Worm (Caenorhabditis elegans): Measurements from ENCODE around the gene npr-22.
A peak's percentile ranks its signal among the peaks of the same experiment; 100 is the strongest.

The npr-22 gene

DNA sequence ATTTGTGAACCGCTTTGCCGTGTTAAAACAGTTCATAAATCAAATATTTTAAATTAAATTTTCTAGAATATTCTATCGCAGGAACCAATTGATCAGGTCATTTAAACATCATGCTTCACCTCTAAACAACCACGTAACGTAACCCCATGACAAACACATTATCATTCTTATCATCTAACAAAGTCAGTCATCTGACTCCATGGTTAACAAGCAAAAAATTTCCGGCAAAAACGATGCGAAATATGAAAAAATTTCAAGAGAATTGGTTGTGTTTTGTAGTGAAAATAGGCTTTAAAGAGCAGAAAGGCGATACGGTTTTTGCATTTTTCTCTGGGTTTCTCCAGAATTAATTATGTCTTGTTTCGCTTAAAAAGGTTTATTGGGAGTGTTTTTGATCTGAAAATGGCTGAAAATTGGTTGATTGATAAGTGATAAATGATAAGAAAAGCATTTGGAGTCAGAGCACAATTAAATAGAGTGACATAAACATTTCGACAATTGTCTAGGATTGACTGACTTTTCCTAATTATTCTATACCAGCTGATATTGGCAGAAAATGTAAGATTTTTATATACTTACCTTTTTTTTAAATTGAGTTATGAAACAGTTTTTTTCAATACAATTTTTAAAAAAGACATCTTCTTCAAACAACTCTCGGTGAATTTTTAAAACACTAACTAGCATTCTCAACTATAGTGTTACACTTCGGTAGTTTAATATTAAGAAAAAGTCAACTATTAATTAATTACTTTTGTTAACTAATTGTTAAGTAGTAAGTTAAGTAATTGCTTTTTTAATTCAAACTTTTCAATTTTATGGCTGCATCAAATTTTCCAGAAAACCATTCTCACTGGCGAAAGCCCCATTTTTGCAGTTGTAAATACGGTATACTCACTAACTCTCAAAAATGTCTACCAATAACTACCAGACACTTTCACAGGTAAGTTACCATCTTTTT lies 26.1 kb downstream of the npr-22 start, which contains the start of gene catp-7:
catp-7 (plus strand) TSS at position 908 of the 958 bp plus-strand sequence.
- no peak for TF ChIP-seq sma-9 (GFP tag; optimal IDR thresholded peaks at IDR 0.05)
- TF ChIP-seq sma-9 (tag; optimal IDR thresholded peaks at IDR 0.05) = no peak
- no peak for TF ChIP-seq unc-62 (GFP tag; optimal IDR thresholded peaks at IDR 0.05)
- TF ChIP-seq fos-1 (tag; optimal IDR thresholded peaks at IDR 0.05) = peak; percentile 56
- TF ChIP-seq lin-11 (tag; optimal IDR thresholded peaks at IDR 0.05) = no peak
- TF ChIP-seq sma-3 (GFP tag; optimal IDR thresholded peaks at IDR 0.05) = peak; percentile 25
- TF ChIP-seq crh-2 (tag; optimal IDR thresholded peaks at IDR 0.05) = peak; percentile 77
- no peak for TF ChIP-seq ama-1 (optimal IDR thresholded peaks at IDR 0.05)
- TF ChIP-seq elt-1 (tag; optimal IDR thresholded peaks at IDR 0.05) = no peak
- no peak for TF ChIP-seq R02D3.7 (tag; optimal IDR thresholded peaks at IDR 0.05)
- peak; percentile 43 for TF ChIP-seq gmeb-1 (tag; optimal IDR thresholded peaks at IDR 0.05)
- TF ChIP-seq zag-1 (tag; optimal IDR thresholded peaks at IDR 0.05) = no peak
- TF ChIP-seq snpc-4 (tag; optimal IDR thresholded peaks at IDR 0.05) = no peak
- peak; percentile 6 for TF ChIP-seq F13H6.1 (tag; optimal IDR thresholded peaks at IDR 0.05)
- peak; percentile 23 for TF ChIP-seq nhr-129 (tag; optimal IDR thresholded peaks at IDR 0.05)
- no peak for TF ChIP-seq ztf-11 (tag; optimal IDR thresholded peaks at IDR 0.05)

DNA sequence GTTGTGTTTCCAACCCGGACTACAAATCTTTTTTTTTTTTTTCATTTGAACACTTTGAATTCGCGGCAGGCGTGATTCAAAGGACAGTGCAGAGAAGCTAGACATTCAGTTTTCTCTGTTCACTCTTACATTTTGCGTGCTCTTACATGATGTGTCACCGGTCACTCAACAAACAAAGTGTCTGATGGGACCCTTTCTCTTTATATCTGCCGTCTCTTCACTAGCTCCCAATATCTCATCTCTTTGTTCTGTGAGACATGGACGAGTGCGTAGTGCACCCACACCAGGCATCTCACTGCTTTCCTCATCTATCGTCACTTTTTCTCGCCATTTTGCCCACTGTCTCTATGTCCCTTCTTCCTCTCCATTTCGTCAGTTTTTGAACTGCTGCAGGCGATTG lies 27.8 kb downstream of the npr-22 start:
- no peak for TF ChIP-seq snpc-4 (tag; optimal IDR thresholded peaks at IDR 0.05)
- no peak for TF ChIP-seq sma-3 (GFP tag; optimal IDR thresholded peaks at IDR 0.05)
- no peak for TF ChIP-seq R02D3.7 (tag; optimal IDR thresholded peaks at IDR 0.05)
- TF ChIP-seq elt-3 (tag; optimal IDR thresholded peaks at IDR 0.05) = no peak
- no peak for TF ChIP-seq nhr-77 (tag; optimal IDR thresholded peaks at IDR 0.05)
- no peak for TF ChIP-seq ztf-1 (GFP tag; conservative IDR thresholded peaks at IDR 0.05)
- no peak for TF ChIP-seq skn-1 (tag; optimal IDR thresholded peaks at IDR 0.05)
- TF ChIP-seq dmd-4 (tag; optimal IDR thresholded peaks at IDR 0.05) = no peak
- peak; percentile 20 to 71 for TF ChIP-seq lsy-2 (tag; optimal IDR thresholded peaks at IDR 0.05)
- no peak for TF ChIP-seq blmp-1 (tag; optimal IDR thresholded peaks at IDR 0.05; ENCODE audit: insufficient read depth)
- peak; percentile 5 for TF ChIP-seq nhr-21 (tag; optimal IDR thresholded peaks at IDR 0.05)
- TF ChIP-seq peb-1 (tag; optimal IDR thresholded peaks at IDR 0.05) = no peak
- peak; percentile 70 for TF ChIP-seq zag-1 (tag; optimal IDR thresholded peaks at IDR 0.05)
- TF ChIP-seq nhr-25 (tag; optimal IDR thresholded peaks at IDR 0.05) = no peak
- no peak for TF ChIP-seq ZK546.5 (tag; optimal IDR thresholded peaks at IDR 0.05)
- TF ChIP-seq nhr-129 (tag; optimal IDR thresholded peaks at IDR 0.05) = peak; percentile 76
- no peak for TF ChIP-seq alr-1 (tag; optimal IDR thresholded peaks at IDR 0.05)
- TF ChIP-seq Y55F3AM.14 (GFP tag; optimal IDR thresholded peaks at IDR 0.05) = peak; percentile 19
- TF ChIP-seq nhr-23 (tag; optimal IDR thresholded peaks at IDR 0.05) = no peak
- TF ChIP-seq crh-2 (tag; optimal IDR thresholded peaks at IDR 0.05) = no peak
- TF ChIP-seq nhr-11 (tag; optimal IDR thresholded peaks at IDR 0.05) = no peak
- TF ChIP-seq nhr-12 (tag; optimal IDR thresholded peaks at IDR 0.05) = no peak
- TF ChIP-seq mab-5 (tag; optimal IDR thresholded peaks at IDR 0.05) = no peak
- TF ChIP-seq sem-4 (tag; optimal IDR thresholded peaks at IDR 0.05) = peak; percentile 66
- no peak for TF ChIP-seq lin-11 (tag; optimal IDR thresholded peaks at IDR 0.05)
- TF ChIP-seq C34F6.9 (tag; optimal IDR thresholded peaks at IDR 0.05) = peak; percentile 39
- peak; percentile 1 for TF ChIP-seq ceh-82 (tag; optimal IDR thresholded peaks at IDR 0.05)
- no peak for TF ChIP-seq gmeb-1 (tag; optimal IDR thresholded peaks at IDR 0.05)
- TF ChIP-seq egl-27 (tag; optimal IDR thresholded peaks at IDR 0.05) = peak; percentile 58
- peak; percentile 25 for TF ChIP-seq unc-55 (GFP tag; optimal IDR thresholded peaks at IDR 0.05)
- peak; percentile 19 to 40 for TF ChIP-seq mdl-1 (tag; optimal IDR thresholded peaks at IDR 0.05)
- no peak for TF ChIP-seq nhr-237 (tag; optimal IDR thresholded peaks at IDR 0.05)
- TF ChIP-seq ama-1 (optimal IDR thresholded peaks at IDR 0.05) = no peak
- no peak for TF ChIP-seq elt-1 (tag; optimal IDR thresholded peaks at IDR 0.05)
- TF ChIP-seq mbf-1 (tag; optimal IDR thresholded peaks at IDR 0.05) = no peak
- TF ChIP-seq unc-62 (GFP tag; optimal IDR thresholded peaks at IDR 0.05) = peak; percentile 77
- peak; percentile 43 for TF ChIP-seq nhr-6 (tag; optimal IDR thresholded peaks at IDR 0.05)
- TF ChIP-seq ceh-16 (tag; optimal IDR thresholded peaks at IDR 0.05) = no peak
- no peak for TF ChIP-seq ztf-11 (tag; optimal IDR thresholded peaks at IDR 0.05)
- peak; percentile 94 for TF ChIP-seq sma-9 (GFP tag; optimal IDR thresholded peaks at IDR 0.05)
- no peak for TF ChIP-seq sma-9 (tag; optimal IDR thresholded peaks at IDR 0.05)
- no peak for TF ChIP-seq aly-2 (tag; optimal IDR thresholded peaks at IDR 0.05)
- TF ChIP-seq nhr-10 (tag; optimal IDR thresholded peaks at IDR 0.05) = no peak
- TF ChIP-seq lin-13 (GFP tag; optimal IDR thresholded peaks at IDR 0.05) = peak; percentile 22
- peak; percentile 35 for TF ChIP-seq ztf-4 (tag; optimal IDR thresholded peaks at IDR 0.05)
- TF ChIP-seq unc-39 (tag; optimal IDR thresholded peaks at IDR 0.05) = no peak
- peak; percentile 55 for TF ChIP-seq fos-1 (tag; optimal IDR thresholded peaks at IDR 0.05)
- TF ChIP-seq F13H6.1 (tag; optimal IDR thresholded peaks at IDR 0.05) = peak; percentile 95
- no peak for TF ChIP-seq lin-39 (tag; optimal IDR thresholded peaks at IDR 0.05)

Data from whole organism, L2 larva.